Worm (Caenorhabditis elegans) whole organism, L4/young adult: Measurements from ENCODE around the gene ttc-17.

ENCODE experiments used
- W03F9.2 ChIP-seq: fragments of 150-350 bp; optimal IDR thresholded peaks from 2 replicates; lab custom pipeline; 2014; ENCODE audit warnings: missing biosample characterization, missing genetic modification characterization
- dao-5 ChIP-seq: sonication (generic microtip); optimal IDR thresholded peaks from 2 replicates; lab custom pipeline; 2016; ENCODE audit warnings: missing genotype, missing genetic modification characterization, moderate library complexity, missing compliant biosample characterization

- TF ChIP-seq W03F9.2 (no peak), dao-5 (no peak)
These were observed 48.4 kb downstream of the ttc-17 start, which contains the start of gene srx-3 for ce11 chrV:9005243-9005642.
